Fruit fly (Drosophila melanogaster): Measurements from ENCODE around the gene TTLL3B.
A peak's percentile ranks its signal among the peaks of the same experiment; 100 is the strongest.

Gene TTLL3B

dm6 chr2L:6784235-6784634, 51.6 kb downstream of the TTLL3B start:
- TF ChIP-seq Adf1 (GFP tag; IDR thresholded peaks at IDR 0.05) (no peak), CG9817 (tag; optimal IDR thresholded peaks at IDR 0.05) (no peak), Mrtf (GFP tag; IDR thresholded peaks at IDR 0.05) (no peak), sqz (GFP tag; optimal IDR thresholded peaks at IDR 0.05) (peak; percentile 43), Sox100B (GFP tag; optimal IDR thresholded peaks at IDR 0.05) (no peak), Awh (GFP tag; IDR thresholded peaks at IDR 0.05) (0 out of 2 replicates have a peak, but pooled peaks have one; percentile 16), Med (GFP tag) (peak; percentile 36), CG15073 (GFP tag; optimal IDR thresholded peaks at IDR 0.05) (no peak), bsh (GFP tag; optimal IDR thresholded peaks at IDR 0.05) (no peak), zf30C (GFP tag; optimal IDR thresholded peaks at IDR 0.05) (no peak), CG12391 (tag; optimal IDR thresholded peaks at IDR 0.05) (no peak), amos (GFP tag; IDR thresholded peaks at IDR 0.05; ENCODE audit: partially characterized antibody) (no peak), CG4424 (GFP tag; optimal IDR thresholded peaks at IDR 0.05) (no peak), sens (GFP tag) (peak; percentile 65), bcd (GFP tag; optimal IDR thresholded peaks at IDR 0.05) (no peak)

DNA sequence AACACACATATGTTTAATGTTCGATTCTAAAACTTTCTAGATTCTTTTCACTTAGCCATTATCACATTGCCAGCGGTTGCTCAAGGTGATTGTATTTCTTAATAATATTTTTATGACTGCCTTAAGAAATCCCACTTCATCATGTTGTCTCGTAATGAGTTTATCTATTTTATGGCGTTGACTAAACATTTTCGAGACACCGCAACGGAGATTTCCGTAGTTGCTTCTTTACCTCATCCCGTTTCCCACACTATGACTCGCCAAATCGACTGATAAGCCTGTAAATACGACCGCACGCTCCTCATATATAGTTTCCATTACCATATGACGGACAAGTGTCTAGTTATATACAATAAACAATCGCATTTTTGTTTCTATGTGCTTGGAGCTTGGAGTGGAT, 52.9 kb downstream of the TTLL3B start:
- TF ChIP-seq dmrt99B (tag; optimal IDR thresholded peaks at IDR 0.05), result no peak
- TF ChIP-seq Pdp1 (GFP tag; optimal IDR thresholded peaks at IDR 0.05), result peak in 1 of 2 experiments; percentile 29
- TF ChIP-seq CG10267 (tag; optimal IDR thresholded peaks at IDR 0.05), result no peak
- TF ChIP-seq ap (GFP tag; IDR thresholded peaks at IDR 0.05), result no peak
- TF ChIP-seq CG4282 (GFP tag; optimal IDR thresholded peaks at IDR 0.05), result no peak
- TF ChIP-seq sens (GFP tag), result no peak
- TF ChIP-seq eve (GFP tag; optimal IDR thresholded peaks at IDR 0.05), result peak in 1 of 2 experiments; percentile 18
- TF ChIP-seq Myb (GFP tag; optimal IDR thresholded peaks at IDR 0.05), result no peak
- TF ChIP-seq E2f1 (GFP tag; IDR thresholded peaks at IDR 0.05), result no peak
- no peak for TF ChIP-seq CG13424 (tag; optimal IDR thresholded peaks at IDR 0.05)
- TF ChIP-seq Hey (tag; optimal IDR thresholded peaks at IDR 0.05), result peak; percentile 32
- no peak for TF ChIP-seq abd-A (tag; optimal IDR thresholded peaks at IDR 0.05)
- TF ChIP-seq D (optimal IDR thresholded peaks at IDR 0.05), result no peak
- TF ChIP-seq D (GFP tag; optimal IDR thresholded peaks at IDR 0.05), result no peak
- 0 out of 2 replicates have a peak, but pooled peaks have one; percentile 13 for TF ChIP-seq crol (GFP tag; IDR thresholded peaks at IDR 0.05)
- TF ChIP-seq CG9437 (GFP tag; optimal IDR thresholded peaks at IDR 0.05), result no peak
- no peak for TF ChIP-seq Nf-YC (tag; optimal IDR thresholded peaks at IDR 0.05)
- TF ChIP-seq en (GFP tag; optimal IDR thresholded peaks at IDR 0.05), result no peak
- TF ChIP-seq ase (GFP tag; IDR thresholded peaks at IDR 0.05), result no peak
- TF ChIP-seq MESR4 (GFP tag; optimal IDR thresholded peaks at IDR 0.05), result no peak
- TF ChIP-seq CG17328 (GFP tag; IDR thresholded peaks at IDR 0.05), result no peak
- peak; percentile 4 for TF ChIP-seq CG13894 (tag; optimal IDR thresholded peaks at IDR 0.05)
- TF ChIP-seq Med (GFP tag), result peak; percentile 27
- no peak for TF ChIP-seq chif (GFP tag; optimal IDR thresholded peaks at IDR 0.05)
- no peak for TF ChIP-seq nmo (GFP tag; optimal IDR thresholded peaks at IDR 0.05)
- no peak for TF ChIP-seq CG8944 (GFP tag; optimal IDR thresholded peaks at IDR 0.05)
